Worm (Caenorhabditis elegans): Measurements from ENCODE around the gene anoh-2.

- TF ChIP-seq pag-3 (tag; optimal IDR thresholded peaks at IDR 0.05; ENCODE audit: borderline replicate concordance) = no peak
- TF ChIP-seq madf-2 (tag; optimal IDR thresholded peaks at IDR 0.05) = no peak
- TF ChIP-seq pqm-1 (tag; optimal IDR thresholded peaks at IDR 0.05) = no peak
- no peak for TF ChIP-seq hlh-6 (tag; optimal IDR thresholded peaks at IDR 0.05)
- TF ChIP-seq C08G9.2 (tag; optimal IDR thresholded peaks at IDR 0.05) = no peak
Observed at ce11 chrIV:14661370-14661769, 3.3 kb downstream of the anoh-2 start.
